Worm (Caenorhabditis elegans): ENCODE data around the gene clec-78.

DNA sequence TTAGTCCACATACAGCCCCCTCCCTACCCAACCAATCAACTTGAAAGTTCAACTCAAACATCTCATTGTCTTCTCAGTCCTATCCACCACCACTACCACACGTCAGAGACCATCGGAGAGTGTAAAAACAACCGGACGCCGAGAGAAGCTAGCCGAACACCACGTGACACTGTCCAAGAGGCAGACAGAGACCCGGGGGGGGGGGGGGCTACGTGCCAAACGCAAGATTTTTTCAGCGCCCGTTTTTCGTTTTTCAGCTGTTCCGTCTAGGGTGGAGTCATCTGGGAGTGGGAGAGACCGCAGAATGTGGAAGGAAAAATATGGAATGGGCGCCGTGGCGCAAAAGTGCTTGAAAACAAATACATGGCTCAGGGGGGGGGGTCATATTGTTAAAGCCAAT is 37.0 kb downstream of the clec-78 start:
- no peak for TF ChIP-seq hmg-4 (GFP tag; optimal IDR thresholded peaks at IDR 0.05)
- no peak for TF ChIP-seq tbx-37 (GFP tag; conservative IDR thresholded peaks at IDR 0.05)
- no peak for TF ChIP-seq ceh-13 (GFP tag; optimal IDR thresholded peaks at IDR 0.05)
- TF ChIP-seq hnd-1 (tag; optimal IDR thresholded peaks at IDR 0.05) = no peak
- TF ChIP-seq aly-1 (tag; optimal IDR thresholded peaks at IDR 0.05) = no peak
- TF ChIP-seq ceh-36 (tag; optimal IDR thresholded peaks at IDR 0.05) = no peak
- TF ChIP-seq scrt-1 (GFP tag; IDR thresholded peaks at IDR 0.05) = no peak
- TF ChIP-seq B0310.2 (tag; optimal IDR thresholded peaks at IDR 0.05) = no peak
